4 worm cellular contexts compared by ENCODE assay signal in the genomic region with DNA sequence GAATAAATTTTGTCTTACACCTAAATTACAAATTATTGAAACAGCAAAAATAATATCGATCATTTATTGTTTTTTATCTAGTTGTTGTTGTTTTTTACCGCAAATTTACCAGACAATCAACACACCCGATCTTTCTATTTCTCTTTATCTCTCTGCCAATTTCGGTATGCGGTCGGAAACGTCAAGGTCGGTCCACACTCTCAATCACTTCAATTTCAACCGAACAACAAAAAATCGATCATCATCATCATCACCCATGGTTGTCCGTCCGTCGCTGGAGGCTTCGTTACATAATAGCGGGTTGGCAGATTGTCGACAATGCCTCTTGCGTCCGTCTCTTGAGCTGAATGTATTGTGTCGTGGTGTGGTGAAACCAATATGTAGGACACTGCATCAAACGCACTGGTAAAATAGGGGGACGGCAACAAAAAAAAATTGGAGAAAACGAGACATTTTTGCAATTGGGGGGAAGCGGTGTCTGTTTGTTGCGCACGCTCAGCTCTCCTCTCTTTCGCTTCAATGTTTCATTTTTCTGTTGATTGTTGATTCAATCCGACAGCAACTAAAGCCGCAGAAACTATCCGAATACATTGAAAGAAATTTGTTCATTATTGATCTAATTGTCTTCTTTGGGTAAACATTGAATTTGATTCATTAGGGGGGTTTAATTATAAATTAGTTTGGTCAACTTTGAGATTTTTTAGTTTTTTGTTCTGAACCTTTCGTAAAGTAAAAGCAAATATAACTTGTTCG.
TF ChIP-seq lines count a peak whose summit lies in the region.

No protein-coding gene starts in this region.

TF ChIP-seq in whole organism, L1 larva, 84 proteins besides CTCF, POLR2A, EP300 and RAD21 (continued from another document and continues in another):
- TF ChIP-seq fkh-4 (tag; optimal IDR thresholded peaks at IDR 0.05; lab: Kevin White, UChicago; ENCODE audit: borderline replicate concordance) (no peak), grh-1 (GFP tag; IDR thresholded peaks at IDR 0.05; lab: Robert Waterston, UW) (no peak), nhr-77 (tag; optimal IDR thresholded peaks at IDR 0.05; lab: Kevin White, UChicago) (no peak), ces-1 (GFP tag; optimal IDR thresholded peaks at IDR 0.05; lab: Kevin White, UChicago) (no peak), F16B12.6 (tag; optimal IDR thresholded peaks at IDR 0.05; lab: Kevin White, UChicago) (no peak), nhr-237 (tag; optimal IDR thresholded peaks at IDR 0.05; lab: Kevin White, UChicago) (no peak), lin-15B (tag; optimal IDR thresholded peaks at IDR 0.05; lab: Kevin White, UChicago) (no peak), rnt-1 (tag; optimal IDR thresholded peaks at IDR 0.05; lab: Kevin White, UChicago) (peak; percentile 6), C16A3.4 (tag; optimal IDR thresholded peaks at IDR 0.05; lab: Kevin White, UChicago) (no peak), jun-1 (tag; optimal IDR thresholded peaks at IDR 0.05; lab: Kevin White, UChicago) (no peak), nhr-11 (tag; optimal IDR thresholded peaks at IDR 0.05; lab: Kevin White, UChicago) (no peak), egl-13 (tag; optimal IDR thresholded peaks at IDR 0.05; lab: Kevin White, UChicago) (no peak), ztf-4 (tag; optimal IDR thresholded peaks at IDR 0.05; lab: Kevin White, UChicago) (no peak), pag-3 (tag; optimal IDR thresholded peaks at IDR 0.05; lab: Kevin White, UChicago; ENCODE audit: borderline replicate concordance, insufficient read depth) (no peak), nhr-12 (tag; optimal IDR thresholded peaks at IDR 0.05; lab: Kevin White, UChicago) (no peak), ceh-63 (GFP tag; optimal IDR thresholded peaks at IDR 0.05; lab: Kevin White, UChicago) (no peak), blmp-1 (tag; optimal IDR thresholded peaks at IDR 0.05; lab: Kevin White, UChicago) (peak; percentile 71), hpl-2 (GFP tag; optimal IDR thresholded peaks at IDR 0.05; lab: Kevin White, UChicago) (no peak), fkh-8 (tag; optimal IDR thresholded peaks at IDR 0.05; lab: Kevin White, UChicago) (no peak), zag-1 (tag; optimal IDR thresholded peaks at IDR 0.05; lab: Kevin White, UChicago) (no peak), ceh-82 (tag; optimal IDR thresholded peaks at IDR 0.05; lab: Kevin White, UChicago) (no peak), zip-4 (GFP tag; optimal IDR thresholded peaks at IDR 0.05; lab: Kevin White, UChicago) (no peak), irx-1 (tag; optimal IDR thresholded peaks at IDR 0.05; lab: Kevin White, UChicago) (no peak), isw-1 (GFP tag; IDR thresholded peaks at IDR 0.05; lab: Robert Waterston, UW) (no peak), unc-30 (tag; optimal IDR thresholded peaks at IDR 0.05; lab: Kevin White, UChicago) (no peak), lir-3 (tag; optimal IDR thresholded peaks at IDR 0.05; lab: Kevin White, UChicago; ENCODE audit: poor library complexity) (no peak), mef-2 (tag; optimal IDR thresholded peaks at IDR 0.05; lab: Kevin White, UChicago) (no peak), vab-15 (tag; optimal IDR thresholded peaks at IDR 0.05; lab: Kevin White, UChicago) (no peak), dsc-1 (tag; optimal IDR thresholded peaks at IDR 0.05; lab: Kevin White, UChicago) (no peak), sup-37 (GFP tag; optimal IDR thresholded peaks at IDR 0.05; lab: Kevin White, UChicago) (no peak), tbx-2 (tag; optimal IDR thresholded peaks at IDR 0.05; lab: Kevin White, UChicago) (peak; percentile 18), nhr-19 (GFP tag; conservative IDR thresholded peaks at IDR 0.05; lab: Robert Waterston, UW) (no peak)

TF ChIP-seq in whole organism, L2 larva, 48 proteins besides CTCF, POLR2A, EP300 and RAD21 (continued from another document):
- TF ChIP-seq unc-55 (GFP tag; optimal IDR thresholded peaks at IDR 0.05; lab: Kevin White, UChicago) = no peak
- no peak for TF ChIP-seq gmeb-1 (tag; optimal IDR thresholded peaks at IDR 0.05; lab: Kevin White, UChicago)
- TF ChIP-seq ztf-11 (tag; optimal IDR thresholded peaks at IDR 0.05; lab: Kevin White, UChicago) = no peak
- peak; percentile 49 for TF ChIP-seq ceh-16 (tag; optimal IDR thresholded peaks at IDR 0.05; lab: Kevin White, UChicago)
- no peak for TF ChIP-seq alr-1 (tag; optimal IDR thresholded peaks at IDR 0.05; lab: Kevin White, UChicago)
- TF ChIP-seq elt-3 (tag; optimal IDR thresholded peaks at IDR 0.05; lab: Kevin White, UChicago) = no peak
- TF ChIP-seq zag-1 (tag; optimal IDR thresholded peaks at IDR 0.05; lab: Kevin White, UChicago) = no peak
- no peak for TF ChIP-seq nhr-6 (tag; optimal IDR thresholded peaks at IDR 0.05; lab: Kevin White, UChicago)
- TF ChIP-seq ztf-1 (GFP tag; conservative IDR thresholded peaks at IDR 0.05; lab: Robert Waterston, UW) = no peak
- TF ChIP-seq egl-27 (tag; optimal IDR thresholded peaks at IDR 0.05; lab: Kevin White, UChicago) = no peak
- TF ChIP-seq dmd-4 (tag; optimal IDR thresholded peaks at IDR 0.05; lab: Kevin White, UChicago) = no peak
- no peak for TF ChIP-seq nhr-237 (tag; optimal IDR thresholded peaks at IDR 0.05; lab: Kevin White, UChicago)
- TF ChIP-seq ZK546.5 (tag; optimal IDR thresholded peaks at IDR 0.05; lab: Kevin White, UChicago) = no peak
- no peak for TF ChIP-seq lin-39 (tag; optimal IDR thresholded peaks at IDR 0.05; lab: Kevin White, UChicago)
- no peak for TF ChIP-seq nhr-12 (tag; optimal IDR thresholded peaks at IDR 0.05; lab: Kevin White, UChicago)
- no peak for TF ChIP-seq nhr-10 (tag; optimal IDR thresholded peaks at IDR 0.05; lab: Kevin White, UChicago)
- TF ChIP-seq lin-13 (GFP tag; optimal IDR thresholded peaks at IDR 0.05; lab: Kevin White, UChicago) = no peak
- TF ChIP-seq lsy-2 (tag; optimal IDR thresholded peaks at IDR 0.05; lab: Kevin White, UChicago) = no peak
- TF ChIP-seq fos-1 (tag; optimal IDR thresholded peaks at IDR 0.05; lab: Kevin White, UChicago) = no peak
- TF ChIP-seq Y55F3AM.14 (GFP tag; optimal IDR thresholded peaks at IDR 0.05; lab: Kevin White, UChicago) = no peak
- no peak for TF ChIP-seq skn-1 (tag; optimal IDR thresholded peaks at IDR 0.05; lab: Kevin White, UChicago)
- no peak for TF ChIP-seq unc-62 (GFP tag; optimal IDR thresholded peaks at IDR 0.05; lab: Kevin White, UChicago)
- no peak for TF ChIP-seq peb-1 (tag; optimal IDR thresholded peaks at IDR 0.05; lab: Kevin White, UChicago)
- TF ChIP-seq nhr-25 (tag; optimal IDR thresholded peaks at IDR 0.05; lab: Kevin White, UChicago) = peak; percentile 61
- peak; percentile 41 for TF ChIP-seq nhr-129 (tag; optimal IDR thresholded peaks at IDR 0.05; lab: Kevin White, UChicago)
- TF ChIP-seq F13H6.1 (tag; optimal IDR thresholded peaks at IDR 0.05; lab: Kevin White, UChicago) = peak; percentile 19

TF ChIP-seq in whole organism, L3 larva, 47 proteins besides CTCF, POLR2A, EP300 and RAD21 (continued from another document):
- TF ChIP-seq tbx-2 (tag; optimal IDR thresholded peaks at IDR 0.05; lab: Kevin White, UChicago) (no peak), nhr-77 (tag; optimal IDR thresholded peaks at IDR 0.05; lab: Kevin White, UChicago) (no peak), mdl-1 (tag; optimal IDR thresholded peaks at IDR 0.05; lab: Kevin White, UChicago) (no peak), elt-1 (tag; optimal IDR thresholded peaks at IDR 0.05; lab: Kevin White, UChicago) (peak; percentile 55), ztf-4 (tag; optimal IDR thresholded peaks at IDR 0.05; lab: Kevin White, UChicago) (no peak), lsy-12 (tag; optimal IDR thresholded peaks at IDR 0.05; lab: Kevin White, UChicago) (no peak), pha-4 (tag; optimal IDR thresholded peaks at IDR 0.05; lab: Kevin White, UChicago) (peak; percentile 86), lin-15B (tag; optimal IDR thresholded peaks at IDR 0.05; lab: Kevin White, UChicago) (no peak), fkh-2 (tag; optimal IDR thresholded peaks at IDR 0.05; lab: Kevin White, UChicago) (no peak), jun-1 (tag; optimal IDR thresholded peaks at IDR 0.05; lab: Kevin White, UChicago) (no peak), pqm-1 (tag; optimal IDR thresholded peaks at IDR 0.05; lab: Kevin White, UChicago) (no peak), nhr-25 (tag; optimal IDR thresholded peaks at IDR 0.05; lab: Kevin White, UChicago) (peak; percentile 67), zag-1 (tag; optimal IDR thresholded peaks at IDR 0.05; lab: Kevin White, UChicago) (no peak), ceh-9 (tag; optimal IDR thresholded peaks at IDR 0.05; lab: Kevin White, UChicago) (no peak), nhr-67 (tag; optimal IDR thresholded peaks at IDR 0.05; lab: Kevin White, UChicago) (no peak), ceh-28 (tag; optimal IDR thresholded peaks at IDR 0.05; lab: Kevin White, UChicago) (peak; percentile 39), elt-2 (tag; optimal IDR thresholded peaks at IDR 0.05; lab: Kevin White, UChicago) (no peak), snpc-4 (tag; optimal IDR thresholded peaks at IDR 0.05; lab: Kevin White, UChicago) (no peak)

TF ChIP-seq in whole organism, L4 larva, 104 proteins besides CTCF, POLR2A, EP300 and RAD21 (continued from another document):
- no peak for TF ChIP-seq lin-29 (GFP tag; IDR thresholded peaks at IDR 0.05; lab: Robert Waterston, UW)
- TF ChIP-seq unc-62 (GFP tag; optimal IDR thresholded peaks at IDR 0.05 in 1 of 2; lab: Kevin White, UChicago) = peak in 1 of 2 experiments; percentile 95
- TF ChIP-seq unc-62 (tag; optimal IDR thresholded peaks at IDR 0.05; lab: Kevin White, UChicago) = no peak
